Fruit fly (Drosophila melanogaster): Measurements from ENCODE around the gene klu.

DNA sequence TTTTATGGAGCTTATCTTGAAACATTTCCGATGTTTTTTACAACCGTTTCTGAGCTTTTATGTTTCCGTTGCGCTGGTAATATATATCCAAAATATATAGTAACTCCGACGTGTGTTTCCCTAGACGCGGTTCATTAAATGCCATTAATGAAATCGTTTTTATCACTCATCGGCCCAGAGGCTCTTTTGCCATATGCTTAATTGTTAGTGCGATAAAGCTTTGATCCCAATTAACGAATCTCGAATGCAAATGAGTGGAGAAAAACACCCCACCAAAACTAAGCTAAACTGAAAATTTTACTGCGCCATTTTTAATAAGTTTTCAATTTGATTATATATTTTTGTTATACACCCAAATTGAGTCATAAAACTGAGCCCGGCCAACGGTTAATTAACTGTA is 51.1 kb downstream of the klu start:
- TF ChIP-seq psq (optimal IDR thresholded peaks at IDR 0.05) (no peak), usp (GFP tag; optimal IDR thresholded peaks at IDR 0.05) (no peak)

Measured in whole organism.